Fruit fly (Drosophila melanogaster): ENCODE results near the gene CG13251.

CG13251 gene

DNA sequence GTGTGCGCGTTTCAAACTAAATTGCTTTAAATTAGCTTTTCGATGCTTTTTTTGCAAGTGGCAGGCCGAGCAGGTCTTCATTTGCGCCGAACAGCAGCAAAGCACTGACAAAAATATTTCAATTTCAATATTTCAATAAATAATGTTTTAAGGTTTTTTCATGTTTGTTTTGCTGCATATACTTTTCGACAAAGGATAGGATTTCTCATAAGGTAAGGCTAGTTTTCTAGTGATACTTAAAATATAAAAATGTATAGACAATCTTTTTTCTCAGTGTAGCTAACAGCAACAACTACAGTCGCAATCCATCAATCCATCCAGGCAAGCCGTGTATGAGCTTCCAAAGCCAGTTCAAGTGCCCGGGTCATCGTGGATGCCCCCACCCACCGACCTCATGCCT lies 48.5 kb upstream of the CG13251 start (continued):
- TF ChIP-seq CG10631 (GFP tag; optimal IDR thresholded peaks at IDR 0.05) (peak; percentile 17), Hr4 (GFP tag; optimal IDR thresholded peaks at IDR 0.05) (peak; percentile 45), spab (GFP tag; optimal IDR thresholded peaks at IDR 0.05) (peak; percentile 4), CG4318 (GFP tag; optimal IDR thresholded peaks at IDR 0.05) (peak; percentile 19), CG9139 (GFP tag; optimal IDR thresholded peaks at IDR 0.05) (no peak), Ets96B (tag; optimal IDR thresholded peaks at IDR 0.05) (peak; percentile 17), pdm3 (GFP tag; optimal IDR thresholded peaks at IDR 0.05) (peak; percentile 7), esn (GFP tag; optimal IDR thresholded peaks at IDR 0.05) (peak; percentile 49), Eip93F (GFP tag; optimal IDR thresholded peaks at IDR 0.05) (no peak), CG8319 (GFP tag; optimal IDR thresholded peaks at IDR 0.05) (no peak), Eip75B (GFP tag; optimal IDR thresholded peaks at IDR 0.05) (no peak)

DNA sequence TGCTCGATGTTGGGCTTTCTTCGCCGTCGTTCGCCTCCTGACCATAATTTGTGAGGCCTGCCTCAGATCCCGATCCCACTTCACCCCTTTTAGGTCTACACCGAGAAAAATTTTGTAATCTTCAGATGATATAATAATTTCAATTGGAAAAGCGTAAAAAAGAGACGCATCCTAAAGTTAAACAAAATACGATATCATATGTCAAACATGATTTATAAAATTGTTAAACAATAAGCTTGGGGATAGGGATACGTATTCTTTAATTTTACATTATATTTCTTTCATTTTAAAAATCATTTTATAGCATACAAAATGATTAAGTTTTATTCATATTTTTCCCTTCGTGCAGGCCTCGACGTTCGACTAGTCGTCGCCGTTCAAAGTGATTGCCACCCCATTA lies 44.4 kb upstream of the CG13251 start:
- TF ChIP-seq Ets96B (tag; optimal IDR thresholded peaks at IDR 0.05) (peak; percentile 67), Eip78C (GFP tag) (peak; percentile 85), CG3919 (GFP tag; optimal IDR thresholded peaks at IDR 0.05) (peak; percentile 46), CG6163 (GFP tag; IDR thresholded peaks at IDR 0.05) (no peak), CG1621 (tag; optimal IDR thresholded peaks at IDR 0.05) (peak; percentile 1), pdm3 (GFP tag; optimal IDR thresholded peaks at IDR 0.05) (peak; percentile 4), fd59A (GFP tag; optimal IDR thresholded peaks at IDR 0.05) (peak; percentile 58), CG6854 (GFP tag; optimal IDR thresholded peaks at IDR 0.05) (no peak), CG11762 (GFP tag; optimal IDR thresholded peaks at IDR 0.05; ENCODE audit: insufficient read depth) (no peak), achi (GFP tag; optimal IDR thresholded peaks at IDR 0.05) (peak; percentile 25), dsx (GFP tag; optimal IDR thresholded peaks at IDR 0.05; ENCODE audit: poor library complexity, severe bottlenecking) (peak; percentile 59), ss (GFP tag; optimal IDR thresholded peaks at IDR 0.05) (peak; percentile 56 to 58), CG6808 (GFP tag; optimal IDR thresholded peaks at IDR 0.05) (peak; percentile 74), Sox14 (GFP tag; optimal IDR thresholded peaks at IDR 0.05) (peak; percentile 3), CG10669 (GFP tag; optimal IDR thresholded peaks at IDR 0.05) (peak; percentile 60), Smox (GFP tag; optimal IDR thresholded peaks at IDR 0.05) (no peak), CG11294 (GFP tag; IDR thresholded peaks at IDR 0.05) (no peak), CG10631 (GFP tag; optimal IDR thresholded peaks at IDR 0.05) (peak; percentile 60), Gug (GFP tag; IDR thresholded peaks at IDR 0.05) (no peak), Hr4 (GFP tag; optimal IDR thresholded peaks at IDR 0.05) (peak; percentile 16), CG32006 (GFP tag; optimal IDR thresholded peaks at IDR 0.05) (peak; percentile 53), Lpt (GFP tag; optimal IDR thresholded peaks at IDR 0.05) (peak; percentile 5), CG7368 (GFP tag; optimal IDR thresholded peaks at IDR 0.05) (no peak), salr (GFP tag; optimal IDR thresholded peaks at IDR 0.05) (no peak), Hr39 (GFP tag; optimal IDR thresholded peaks at IDR 0.05) (no peak), acj6 (GFP tag; optimal IDR thresholded peaks at IDR 0.05) (peak; percentile 26), topi (GFP tag; optimal IDR thresholded peaks at IDR 0.05) (no peak), CG6792 (GFP tag; optimal IDR thresholded peaks at IDR 0.05) (peak; percentile 3), CG8632 (GFP tag; optimal IDR thresholded peaks at IDR 0.05) (peak; percentile 1), spab (GFP tag; optimal IDR thresholded peaks at IDR 0.05) (peak; percentile 49), CG3032 (tag; optimal IDR thresholded peaks at IDR 0.05) (peak; percentile 74), CG15336 (GFP tag; IDR thresholded peaks at IDR 0.05) (peak; percentile 39), Eip75B (GFP tag; optimal IDR thresholded peaks at IDR 0.05) (peak; percentile 33), vri (GFP tag; optimal IDR thresholded peaks at IDR 0.05) (no peak), OdsH (GFP tag; optimal IDR thresholded peaks at IDR 0.05) (peak; percentile 34), CG9139 (GFP tag; optimal IDR thresholded peaks at IDR 0.05) (peak; percentile 17), esn (GFP tag; optimal IDR thresholded peaks at IDR 0.05) (no peak), CG8119 (GFP tag; IDR thresholded peaks at IDR 0.05) (peak; percentile 56; the same call in 1 of the 3 replicates)
